Fruit fly (Drosophila melanogaster) whole organism, larva: ENCODE measurements around the gene Klp61F.

ENCODE experiments used
- noc ChIP-seq: fragments of 200-800 bp; sonication (Bioruptor generic); optimal IDR thresholded peaks from 3 replicates; lab custom pipeline; 2019; ENCODE audit warnings: missing biosample characterization, mild to moderate bottlenecking, missing genetic modification characterization, moderate library complexity

Klp61F gene

DNA sequence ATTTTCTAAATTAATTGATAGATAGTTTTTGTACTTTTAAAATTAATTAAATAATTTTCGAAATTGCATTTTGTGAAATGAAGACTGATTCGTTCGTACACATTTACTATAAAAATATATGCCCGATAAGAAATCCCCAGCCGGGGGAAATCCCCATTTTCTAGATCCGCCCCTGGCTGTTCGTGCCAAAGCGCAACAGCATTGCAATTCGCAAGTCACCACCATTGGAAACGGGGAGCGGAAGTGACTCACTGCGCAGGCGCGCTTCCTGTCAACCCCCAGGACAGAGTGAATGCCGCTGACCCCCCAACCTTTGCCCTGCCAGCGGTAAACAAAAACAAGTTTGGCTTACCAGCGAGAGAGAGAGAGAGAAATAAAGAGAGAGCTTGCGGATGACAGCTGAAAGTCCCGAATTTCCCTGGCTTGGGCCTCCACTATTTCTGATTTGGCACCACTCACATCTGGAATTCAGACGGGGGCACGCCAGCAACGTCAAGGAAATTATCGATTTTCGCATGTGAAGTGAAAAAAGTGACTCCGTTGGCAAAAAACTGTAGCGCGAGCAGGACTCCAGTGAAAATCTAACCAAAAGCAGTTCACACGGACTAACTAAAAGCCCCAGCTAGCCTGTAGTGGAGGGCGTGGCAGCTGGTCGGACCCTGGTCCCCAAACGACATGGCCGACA lies 49.7 kb downstream of the Klp61F start, which contains the start of gene Aplip1:
TSS of gene Aplip1 (plus strand) at position 450 of the 685 bp plus-strand sequence.
- no peak for TF ChIP-seq noc (tag; lab: Kevin White, UChicago)

dm6 chr3L:1195202-1195601 lies 50.5 kb downstream of the Klp61F start, which contains the start of gene LysX:
LysX (minus strand) TSS chr3L:1195302.
- no peak for TF ChIP-seq noc (tag; lab: Kevin White, UChicago)

DNA sequence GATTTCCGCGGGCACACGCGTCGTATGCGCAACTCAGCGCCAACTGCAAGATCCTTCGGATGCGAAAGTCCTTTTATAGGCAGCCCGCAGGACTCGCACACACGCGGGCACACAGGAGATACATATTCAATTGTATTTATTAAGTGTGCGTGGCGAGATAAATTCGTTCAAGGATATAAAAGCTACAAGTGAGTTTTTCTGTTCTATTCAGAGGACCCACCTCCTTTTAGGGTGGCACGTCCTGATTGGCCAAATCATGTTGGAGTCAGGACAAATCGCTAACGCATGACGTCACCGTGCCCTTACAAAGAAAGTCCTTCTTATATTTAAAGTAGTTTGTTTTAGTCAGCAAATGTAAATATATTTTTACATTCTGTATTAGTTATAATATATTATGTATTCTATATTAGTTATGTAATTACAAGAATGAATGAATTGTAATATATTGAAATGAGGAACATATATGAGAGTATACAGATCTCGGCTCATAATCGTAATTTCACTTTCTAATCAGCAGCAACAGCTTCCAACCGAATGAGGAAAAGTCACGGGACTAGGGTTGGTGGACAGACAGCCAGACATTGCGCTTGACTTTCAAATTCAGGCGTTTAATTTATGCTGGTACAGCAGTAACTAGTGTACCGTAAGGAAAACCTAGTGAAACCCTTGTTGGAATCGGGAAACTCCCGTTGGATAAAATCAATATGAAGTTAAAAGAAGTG lies 52.4 kb downstream of the Klp61F start, which contains the start of gene Trhn:
TSS of gene Trhn (minus strand) at position 51 of the 722 bp plus-strand sequence.
- TF ChIP-seq noc (tag; lab: Kevin White, UChicago): no peak
